Fruit fly (Drosophila melanogaster) S2 (cell line): ENCODE results near the gene CG17734.

Experiments used
- CG8478 ChIP-seq: fragments of >200 bp; optimal IDR thresholded peaks from 2 replicates; lab custom pipeline; 2018
- CTCF ChIP-seq, 2 experiments: fragments of >200 bp; optimal IDR thresholded peaks; 2 replicates each; lab custom pipeline; 2018

Gene CG17734

dm6 chr3R:11237598-11237997 lies 6.2 kb downstream of the CG17734 start, which contains the start of gene CG31388:
Gene CG31388, plus strand, starts transcription at chr3R:11237815.
- TF ChIP-seq CG8478 (lab: Kevin White, UChicago) (no peak), CTCF (optimal IDR thresholded peaks at IDR 0.05; lab: Kevin White, UChicago) (no peak)

dm6 chr3R:11236041-11236440 lies 7.8 kb downstream of the CG17734 start, which contains the start of gene CG31441:
Gene CG31441, plus strand, starts transcription at chr3R:11236286.
- TF ChIP-seq CTCF (optimal IDR thresholded peaks at IDR 0.05; lab: Kevin White, UChicago): no peak
- TF ChIP-seq CG8478 (lab: Kevin White, UChicago): no peak

- TF ChIP-seq CG8478 (lab: Kevin White, UChicago) (no peak), CTCF (optimal IDR thresholded peaks at IDR 0.05; lab: Kevin White, UChicago) (peak in 1 of 2 experiments; percentile 11)
Measured at dm6 chr3R:11234918-11235371, 8.9 kb downstream of the CG17734 start, which contains the start of the genes Arfip and CG17721. Gene Arfip, minus strand, starts transcription at chr3R:11235013. Gene CG17721, plus strand, starts transcription at chr3R:11235140.

dm6 chr3R:11231705-11232261 lies 12.0 kb downstream of the CG17734 start, which contains the start of the genes CG17187 and Dph3:
Gene CG17187, minus strand, starts transcription at chr3R:11231879.
Gene Dph3, plus strand, starts transcription at chr3R:11231912.
- TF ChIP-seq CG8478 (lab: Kevin White, UChicago) (no peak), CTCF (optimal IDR thresholded peaks at IDR 0.05; lab: Kevin White, UChicago) (no peak)

- TF ChIP-seq CTCF (optimal IDR thresholded peaks at IDR 0.05; lab: Kevin White, UChicago): no peak
- no peak for TF ChIP-seq CG8478 (lab: Kevin White, UChicago)
Measured at dm6 chr3R:11231037-11231436, 12.8 kb downstream of the CG17734 start.

dm6 chr3R:11230392-11230791 lies 13.4 kb downstream of the CG17734 start, which contains the start of gene GCC88:
Gene GCC88, minus strand, starts transcription at chr3R:11230600.
- TF ChIP-seq CG8478 (lab: Kevin White, UChicago): no peak
- TF ChIP-seq CTCF (optimal IDR thresholded peaks at IDR 0.05; lab: Kevin White, UChicago): no peak

- TF ChIP-seq CG8478 (lab: Kevin White, UChicago) (no peak), CTCF (optimal IDR thresholded peaks at IDR 0.05; lab: Kevin White, UChicago) (no peak)
Measured at dm6 chr3R:11226496-11226895, 17.3 kb downstream of the CG17734 start, which contains the start of gene CG17726. Gene CG17726, plus strand, starts transcription at chr3R:11226762.

- TF ChIP-seq CTCF (optimal IDR thresholded peaks at IDR 0.05; lab: Kevin White, UChicago) (no peak), CG8478 (lab: Kevin White, UChicago) (no peak)
Measured at dm6 chr3R:11225220-11225619, 18.6 kb downstream of the CG17734 start, which contains the start of gene scpr-C. Gene scpr-C, plus strand, starts transcription at chr3R:11225520.

dm6 chr3R:11224478-11224877 lies 19.3 kb downstream of the CG17734 start:
- TF ChIP-seq CG8478 (lab: Kevin White, UChicago) (no peak), CTCF (optimal IDR thresholded peaks at IDR 0.05; lab: Kevin White, UChicago) (no peak)

- TF ChIP-seq CG8478 (lab: Kevin White, UChicago) (no peak), CTCF (optimal IDR thresholded peaks at IDR 0.05; lab: Kevin White, UChicago) (no peak)
Measured at dm6 chr3R:11222587-11222986, 21.2 kb downstream of the CG17734 start.

- peak; percentile 63 to 66 for TF ChIP-seq CTCF (optimal IDR thresholded peaks at IDR 0.05; lab: Kevin White, UChicago)
- TF ChIP-seq CG8478 (lab: Kevin White, UChicago): no peak
Measured at dm6 chr3R:11221437-11222230, 22.2 kb downstream of the CG17734 start, which contains the start of the genes CG6693 and RpL3. Gene CG6693, minus strand, starts transcription at chr3R:11221639. Gene RpL3, plus strand, starts transcription at chr3R:11221894.

dm6 chr3R:11219883-11220282 lies 23.9 kb downstream of the CG17734 start, which contains the start of gene CG6689:
Gene CG6689, minus strand, starts transcription at chr3R:11220064.
- TF ChIP-seq CTCF (optimal IDR thresholded peaks at IDR 0.05; lab: Kevin White, UChicago) (no peak), CG8478 (lab: Kevin White, UChicago) (no peak)

- no peak for TF ChIP-seq CG8478 (lab: Kevin White, UChicago)
- peak; percentile 3 to 55 for TF ChIP-seq CTCF (optimal IDR thresholded peaks at IDR 0.05; lab: Kevin White, UChicago)
Measured at dm6 chr3R:11216156-11216630, 27.6 kb downstream of the CG17734 start, which contains the start of the genes RpS25 and CG4820. Gene RpS25, minus strand, starts transcription at chr3R:11216287. Gene CG4820, plus strand, starts transcription at chr3R:11216535.

- TF ChIP-seq CG8478 (lab: Kevin White, UChicago): no peak
- no peak for TF ChIP-seq CTCF (optimal IDR thresholded peaks at IDR 0.05; lab: Kevin White, UChicago)
Measured at dm6 chr3R:11214449-11214950, 29.3 kb downstream of the CG17734 start, which contains the start of gene ZnT86D. Gene ZnT86D, minus strand, starts transcription at chr3R:11214539.
